Fruit fly (Drosophila melanogaster) whole organism, prepupa: ENCODE results near the gene CG7320.

ENCODE experiments used
- CG10631 ChIP-seq: fragments of 200-800 bp; sonication (Bioruptor generic); optimal IDR thresholded peaks from 2 replicates; lab custom pipeline; 2016; ENCODE audit warnings: missing biosample characterization, missing genetic modification characterization
- CG10669 ChIP-seq: fragments of 200-800 bp; sonication (Bioruptor generic); optimal IDR thresholded peaks from 3 replicates; lab custom pipeline; 2018; ENCODE audit warnings: missing biosample characterization, mild to moderate bottlenecking, missing genetic modification characterization, moderate library complexity
- CG11902 ChIP-seq: fragments of 200-800 bp; sonication (Bioruptor generic); optimal IDR thresholded peaks from 3 replicates; lab custom pipeline; 2016; ENCODE audit warnings: missing biosample characterization, missing genetic modification characterization
- CG15336 ChIP-seq: fragments of 200-800 bp; sonication (Bioruptor generic); IDR thresholded peaks from 2 replicates; pipeline ENCODE4 v1.3.6; 2022; ENCODE audit warnings: missing biosample characterization, missing genetic modification characterization
- CG1621 ChIP-seq: fragments of 200-800 bp; sonication (Bioruptor generic); optimal IDR thresholded peaks from 3 replicates; lab custom pipeline; 2018; ENCODE audit warnings: missing biosample characterization, mild to moderate bottlenecking, missing genetic modification characterization
- CG3032 ChIP-seq: fragments of 200-800 bp; optimal IDR thresholded peaks from 2 replicates; lab custom pipeline; 2019; ENCODE audit warnings: missing biosample characterization, mild to moderate bottlenecking, missing genetic modification characterization, moderate library complexity
- CG31627 ChIP-seq: fragments of 200-800 bp; sonication (Bioruptor generic); optimal IDR thresholded peaks from 3 replicates; lab custom pipeline; 2016; ENCODE audit warnings: missing biosample characterization, missing genetic modification characterization
- CG32006 ChIP-seq: fragments of 200-800 bp; sonication (Bioruptor generic); optimal IDR thresholded peaks from 3 replicates; lab custom pipeline; 2017; ENCODE audit warnings: missing biosample characterization, mild to moderate bottlenecking, missing genetic modification characterization
- CG3919 ChIP-seq: fragments of 200-800 bp; sonication (Bioruptor generic); optimal IDR thresholded peaks from 3 replicates; lab custom pipeline; 2016; ENCODE audit warnings: missing biosample characterization, missing genetic modification characterization
- CG4318 ChIP-seq: fragments of 200-800 bp; sonication (Bioruptor generic); optimal IDR thresholded peaks from 3 replicates; lab custom pipeline; 2017; ENCODE audit warnings: missing biosample characterization, mild to moderate bottlenecking, missing genetic modification characterization
- CG6163 ChIP-seq: fragments of 200-800 bp; sonication (Bioruptor generic); IDR thresholded peaks from 3 replicates; pipeline ENCODE4 v1.3.6; 2022; ENCODE audit warnings: missing biosample characterization, missing genetic modification characterization
- CG6276 ChIP-seq: fragments of 200-800 bp; sonication (Bioruptor generic); optimal IDR thresholded peaks from 2 replicates; lab custom pipeline; 2017; ENCODE audit warnings: missing biosample characterization, mild to moderate bottlenecking, missing genetic modification characterization
- CG6808 ChIP-seq: fragments of 200-800 bp; sonication (Bioruptor generic); optimal IDR thresholded peaks from 3 replicates; lab custom pipeline; 2017; ENCODE audit warnings: missing biosample characterization, missing genetic modification characterization, mild to moderate bottlenecking, moderate library complexity, missing genetic modification reagents
- CG6854 ChIP-seq: fragments of 200-800 bp; sonication (Bioruptor generic); optimal IDR thresholded peaks from 2 replicates; lab custom pipeline; 2017; ENCODE audit warnings: missing biosample characterization, mild to moderate bottlenecking, missing genetic modification characterization
- CG7368 ChIP-seq: fragments of 200-800 bp; sonication (Bioruptor generic); optimal IDR thresholded peaks from 3 replicates; lab custom pipeline; 2016; ENCODE audit warnings: missing biosample characterization, missing genetic modification characterization
- CG8119 ChIP-seq: fragments of 200-800 bp; sonication (Bioruptor generic); IDR thresholded peaks from 3 replicates; pipeline ENCODE4 v1.3.6; 2022; ENCODE audit warnings: missing biosample characterization, missing genetic modification characterization
- CG8319 ChIP-seq: fragments of 200-800 bp; sonication (Bioruptor generic); optimal IDR thresholded peaks from 3 replicates; lab custom pipeline; 2016; ENCODE audit warnings: missing biosample characterization, missing genetic modification characterization
- CG8632 ChIP-seq: fragments of 200-800 bp; sonication (Bioruptor generic); optimal IDR thresholded peaks from 3 replicates; lab custom pipeline; 2016; ENCODE audit warnings: missing biosample characterization, missing genetic modification characterization
- CG9139 ChIP-seq: fragments of 200-800 bp; sonication (Bioruptor generic); optimal IDR thresholded peaks from 3 replicates; lab custom pipeline; 2017; ENCODE audit warnings: missing biosample characterization, mild to moderate bottlenecking, missing genetic modification characterization
- Eip75B ChIP-seq: fragments of 200-800 bp; sonication (Bioruptor generic); optimal IDR thresholded peaks from 3 replicates; lab custom pipeline; 2016; ENCODE audit warnings: missing biosample characterization, missing genetic modification characterization
- Eip78C ChIP-seq: fragments of 200-800 bp; sonication (Bioruptor generic); peaks from one replicate; lab custom pipeline; 2016; ENCODE audit warnings: missing biosample characterization, missing genetic modification characterization
- Eip93F ChIP-seq: fragments of 200-800 bp; sonication (Bioruptor generic); optimal IDR thresholded peaks from 2 replicates; lab custom pipeline; 2016; ENCODE audit warnings: missing biosample characterization, mild to moderate bottlenecking, missing genetic modification characterization
- Ets21C ChIP-seq: fragments of 200-800 bp; sonication (Bioruptor generic); optimal IDR thresholded peaks from 3 replicates; lab custom pipeline; 2016; ENCODE audit warnings: missing biosample characterization, missing genetic modification characterization
- Ets96B ChIP-seq: fragments of 200-800 bp; optimal IDR thresholded peaks from 2 replicates; lab custom pipeline; 2019; ENCODE audit warnings: missing biosample characterization, mild to moderate bottlenecking, missing genetic modification characterization, moderate library complexity
- Gug ChIP-seq: fragments of 200-800 bp; sonication (Bioruptor generic); IDR thresholded peaks from 2 replicates; pipeline ENCODE4 v1.3.6; 2022; ENCODE audit warnings: missing biosample characterization, missing genetic modification characterization
- Hr39 ChIP-seq: fragments of 200-800 bp; sonication (Bioruptor generic); optimal IDR thresholded peaks from 2 replicates; lab custom pipeline; 2016; ENCODE audit warnings: missing biosample characterization, missing genetic modification characterization
- Lpt ChIP-seq: fragments of 200-800 bp; sonication (Bioruptor generic); optimal IDR thresholded peaks from 3 replicates; lab custom pipeline; 2016; ENCODE audit warnings: missing biosample characterization, missing genetic modification characterization
- Met ChIP-seq: fragments of 200-800 bp; sonication (Bioruptor generic); optimal IDR thresholded peaks from 3 replicates; lab custom pipeline; 2016; ENCODE audit warnings: missing biosample characterization, missing genetic modification characterization
- OdsH ChIP-seq: fragments of 200-800 bp; sonication (Bioruptor generic); optimal IDR thresholded peaks from 3 replicates; lab custom pipeline; 2016; ENCODE audit warnings: missing biosample characterization, missing genetic modification characterization
- Sox102F ChIP-seq: fragments of 200-800 bp; sonication (Bioruptor generic); optimal IDR thresholded peaks from 2 replicates; lab custom pipeline; 2016; ENCODE audit warnings: missing biosample characterization, mild to moderate bottlenecking, missing genetic modification characterization
- Sox14 ChIP-seq: fragments of 200-800 bp; sonication (Bioruptor generic); optimal IDR thresholded peaks from 3 replicates; lab custom pipeline; 2016; ENCODE audit warnings: missing biosample characterization, missing genetic modification characterization
- Sox15 ChIP-seq: fragments of 200-800 bp; sonication (Bioruptor generic); optimal IDR thresholded peaks from 3 replicates; lab custom pipeline; 2016; ENCODE audit warnings: missing biosample characterization, missing genetic modification characterization
- achi ChIP-seq: fragments of 200-800 bp; sonication (Bioruptor generic); optimal IDR thresholded peaks from 3 replicates; lab custom pipeline; 2016; ENCODE audit warnings: missing biosample characterization, missing genetic modification characterization
- acj6 ChIP-seq: fragments of 200-800 bp; sonication (Bioruptor generic); optimal IDR thresholded peaks from 3 replicates; lab custom pipeline; 2016; ENCODE audit warnings: missing biosample characterization, missing genetic modification characterization
- cyc ChIP-seq: fragments of 200-800 bp; sonication (Bioruptor generic); optimal IDR thresholded peaks from 3 replicates; lab custom pipeline; 2016; ENCODE audit warnings: missing biosample characterization, missing genetic modification characterization
- dsx ChIP-seq: fragments of 200-800 bp; optimal IDR thresholded peaks from 3 replicates; lab custom pipeline; 2019; ENCODE audit warnings: missing biosample characterization, mild to moderate bottlenecking, missing genetic modification characterization, moderate library complexity; ENCODE audit not compliant: poor library complexity, severe bottlenecking
- eg ChIP-seq: fragments of 200-800 bp; sonication (Bioruptor generic); IDR thresholded peaks from 3 replicates; pipeline ENCODE4 v1.3.6; 2022; ENCODE audit warnings: missing biosample characterization, missing genetic modification characterization
- esn ChIP-seq: fragments of 200-800 bp; sonication (Bioruptor generic); optimal IDR thresholded peaks from 2 replicates; lab custom pipeline; 2016; ENCODE audit warnings: missing biosample characterization, mild to moderate bottlenecking, missing genetic modification characterization, moderate library complexity
- fd59A ChIP-seq: fragments of 200-800 bp; sonication (Bioruptor generic); optimal IDR thresholded peaks from 2 replicates; lab custom pipeline; 2017; ENCODE audit warnings: missing biosample characterization, mild to moderate bottlenecking, missing genetic modification characterization, missing genetic modification reagents
- lz ChIP-seq: fragments of 200-800 bp; sonication (Bioruptor generic); optimal IDR thresholded peaks from 3 replicates; lab custom pipeline; 2016; ENCODE audit warnings: missing biosample characterization, missing genetic modification characterization
- net ChIP-seq: fragments of 200-800 bp; sonication (Bioruptor generic); optimal IDR thresholded peaks from 3 replicates; lab custom pipeline; 2016; ENCODE audit warnings: missing biosample characterization, missing genetic modification characterization
- pdm3 ChIP-seq: fragments of 200-800 bp; sonication (Bioruptor generic); optimal IDR thresholded peaks from 3 replicates; lab custom pipeline; 2016; ENCODE audit warnings: missing biosample characterization, missing genetic modification characterization
- spab ChIP-seq: fragments of 200-800 bp; sonication (Bioruptor generic); optimal IDR thresholded peaks from 2 replicates; lab custom pipeline; 2017; ENCODE audit warnings: missing biosample characterization, mild to moderate bottlenecking, missing genetic modification characterization, missing genetic modification reagents
- ss ChIP-seq, 2 experiments: fragments of 200-800 bp; sonication (Bioruptor generic); optimal IDR thresholded peaks; 2 replicates in 1 of 2; 3 replicates in 1 of 2; lab custom pipeline; 2017 to 2018; ENCODE audit warnings: mild to moderate bottlenecking in 2 of 2, missing biosample characterization in 2 of 2, missing genetic modification characterization in 2 of 2, moderate library complexity in 1 of 2
- svp ChIP-seq: fragments of 200-800 bp; sonication (Bioruptor generic); peaks from one replicate; lab custom pipeline; 2016; ENCODE audit warnings: missing biosample characterization, missing genetic modification characterization
- vri ChIP-seq: fragments of 200-800 bp; sonication (Bioruptor generic); optimal IDR thresholded peaks from 3 replicates; lab custom pipeline; 2016; ENCODE audit warnings: missing biosample characterization, mild to moderate bottlenecking, missing genetic modification characterization

The CG7320 gene

dm6 chr3L:18238568-18238967, 37.3 kb downstream of the CG7320 start (continued):
- no peak for TF ChIP-seq CG6854 (GFP tag; lab: Kevin White, UChicago)
- TF ChIP-seq Lpt = peak; percentile 79
- TF ChIP-seq CG6276 (GFP tag; lab: Kevin White, UChicago) = peak; percentile 72
- TF ChIP-seq achi = peak; percentile 89
- TF ChIP-seq CG7368 (GFP tag; lab: Kevin White, UChicago) = peak; percentile 58
- peak; percentile 84 for TF ChIP-seq CG6163
- peak; percentile 91 for TF ChIP-seq CG32006 (GFP tag; lab: Kevin White, UChicago)
- peak; percentile 42 for TF ChIP-seq cyc (GFP tag; lab: Kevin White, UChicago)
- peak; percentile 66 for TF ChIP-seq Gug (GFP tag; lab: Robert Waterston, UW)
- TF ChIP-seq CG8319 (GFP tag; lab: Kevin White, UChicago) = peak; percentile 37
- TF ChIP-seq fd59A (GFP tag; lab: Kevin White, UChicago) = peak; percentile 89
- peak; percentile 85 for TF ChIP-seq CG6808 (GFP tag; lab: Kevin White, UChicago)
- peak; percentile 67 to 72 for TF ChIP-seq ss (GFP tag; optimal IDR thresholded peaks at IDR 0.05; lab: Kevin White, UChicago)
- peak; percentile 44 for TF ChIP-seq CG31627 (GFP tag; lab: Kevin White, UChicago)
- no peak for TF ChIP-seq Eip93F (GFP tag; lab: Kevin White, UChicago)
- TF ChIP-seq Eip78C (GFP tag; lab: Kevin White, UChicago) = peak; percentile 96
- TF ChIP-seq CG10669 (GFP tag; lab: Kevin White, UChicago) = peak; percentile 82
- peak; percentile 69; the same call in 2 of the 3 replicates for TF ChIP-seq eg (GFP tag; lab: Robert Waterston, UW)
- TF ChIP-seq vri = peak; percentile 9
- TF ChIP-seq Ets21C (GFP tag; lab: Kevin White, UChicago) = no peak
- peak; percentile 86 for TF ChIP-seq acj6 (GFP tag; lab: Kevin White, UChicago)
- peak; percentile 91 for TF ChIP-seq CG3032
- peak; percentile 17 for TF ChIP-seq Sox15 (GFP tag; lab: Kevin White, UChicago)
- peak; percentile 79 for TF ChIP-seq CG4318 (GFP tag; lab: Kevin White, UChicago)
- TF ChIP-seq Sox14 (GFP tag; lab: Kevin White, UChicago) = peak; percentile 90
- TF ChIP-seq Met (GFP tag; lab: Kevin White, UChicago) = peak; percentile 63
- TF ChIP-seq CG3919 (GFP tag; lab: Kevin White, UChicago) = peak; percentile 86
- TF ChIP-seq lz (GFP tag; lab: Kevin White, UChicago) = peak; percentile 51
- TF ChIP-seq Eip75B (GFP tag; lab: Kevin White, UChicago) = peak; percentile 83
- TF ChIP-seq svp = peak; percentile 67
- peak; percentile 71 for TF ChIP-seq net (GFP tag; lab: Kevin White, UChicago)
- peak; percentile 56 for TF ChIP-seq dsx
- peak; percentile 48 for TF ChIP-seq Hr39 (GFP tag; lab: Kevin White, UChicago)
- TF ChIP-seq CG9139 = peak; percentile 50
- TF ChIP-seq esn (GFP tag; lab: Kevin White, UChicago) = peak; percentile 58
- peak; percentile 85 for TF ChIP-seq spab (GFP tag; lab: Kevin White, UChicago)
- TF ChIP-seq, all 60 proteins: peak for 53

DNA sequence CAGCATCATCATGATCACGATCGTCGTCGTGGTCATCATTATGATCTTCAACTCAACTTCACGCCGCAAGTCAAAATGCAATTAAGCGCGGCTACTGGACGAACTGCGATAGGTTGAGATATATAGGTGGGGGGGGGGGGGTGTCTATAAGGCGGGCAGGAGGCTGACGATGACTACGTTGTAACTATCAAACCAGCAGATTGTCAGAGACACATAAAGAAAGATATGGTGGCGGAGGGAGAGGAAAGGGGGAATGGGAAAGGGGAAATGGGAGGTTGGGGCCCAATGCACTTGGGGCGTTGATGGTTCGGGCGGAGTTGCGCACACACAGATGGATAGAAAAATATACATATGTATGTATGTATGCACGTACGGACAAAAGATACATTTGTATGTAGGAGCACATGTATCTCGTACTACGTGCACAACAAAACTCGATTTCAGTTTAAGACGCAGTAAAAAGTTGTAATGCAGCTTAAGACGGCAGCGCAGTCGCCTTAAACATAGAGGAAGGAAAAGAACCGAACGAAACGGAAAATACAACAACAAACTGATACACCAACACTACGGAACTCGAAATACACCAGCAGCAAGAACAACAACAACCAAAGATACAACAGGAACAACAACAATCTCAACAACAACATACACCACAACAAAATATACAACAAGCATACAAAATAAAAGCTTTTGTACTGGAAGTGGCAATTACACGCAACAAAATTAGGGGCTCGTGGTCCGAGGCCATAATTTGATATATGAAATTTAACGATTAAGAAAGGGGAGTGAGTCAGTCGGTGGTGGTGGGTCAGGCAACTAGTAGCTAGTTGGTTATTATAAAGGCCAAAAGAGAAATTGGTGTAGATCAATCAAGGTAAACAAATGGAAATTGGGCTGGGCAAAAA, 38.0 kb downstream of the CG7320 start:
- no peak for TF ChIP-seq CG32006 (GFP tag; lab: Kevin White, UChicago)
- no peak for TF ChIP-seq CG6808 (GFP tag; lab: Kevin White, UChicago)
- peak; percentile 25 for TF ChIP-seq Sox14 (GFP tag; lab: Kevin White, UChicago)
- TF ChIP-seq pdm3 (GFP tag; lab: Kevin White, UChicago) = no peak
- no peak for TF ChIP-seq CG8632 (GFP tag; lab: Kevin White, UChicago)
- no peak for TF ChIP-seq Lpt
- no peak for TF ChIP-seq CG9139
- TF ChIP-seq spab (GFP tag; lab: Kevin White, UChicago) = no peak
- no peak for TF ChIP-seq CG7368 (GFP tag; lab: Kevin White, UChicago)
- no peak for TF ChIP-seq CG1621 (tag; lab: Kevin White, UChicago)
- peak; percentile 87 for TF ChIP-seq dsx
- peak; percentile 60 for TF ChIP-seq Eip78C (GFP tag; lab: Kevin White, UChicago)
- no peak for TF ChIP-seq CG8319 (GFP tag; lab: Kevin White, UChicago)
- TF ChIP-seq vri = no peak
- TF ChIP-seq Sox102F = peak; percentile 28
- no peak for TF ChIP-seq CG31627 (GFP tag; lab: Kevin White, UChicago)
- TF ChIP-seq svp = no peak
- peak; percentile 2 for TF ChIP-seq Eip75B (GFP tag; lab: Kevin White, UChicago)
- no peak for TF ChIP-seq CG10631 (GFP tag; lab: Kevin White, UChicago)
- TF ChIP-seq Ets96B (tag; lab: Kevin White, UChicago) = no peak
- no peak for TF ChIP-seq CG15336 (GFP tag; lab: Robert Waterston, UW)
- no peak for TF ChIP-seq OdsH (GFP tag; lab: Kevin White, UChicago)
- TF ChIP-seq Sox15 (GFP tag; lab: Kevin White, UChicago) = no peak
- no peak for TF ChIP-seq CG11902 (GFP tag; lab: Kevin White, UChicago)
- TF ChIP-seq ss (GFP tag; optimal IDR thresholded peaks at IDR 0.05; lab: Kevin White, UChicago) = no peak
- TF ChIP-seq CG6854 (GFP tag; lab: Kevin White, UChicago) = no peak
- peak; percentile 32 for TF ChIP-seq Hr39 (GFP tag; lab: Kevin White, UChicago)
- peak; percentile 14; the same call in 1 of the 3 replicates for TF ChIP-seq CG8119 (GFP tag; lab: Robert Waterston, UW)
